Worm (Caenorhabditis elegans): ENCODE data around the gene snr-1.

ce11 chrIV:17100148-17100547, 12.3 kb downstream of the snr-1 start, which contains the start of gene bca-2:
- TF ChIP-seq hlh-26 (GFP tag; conservative IDR thresholded peaks at IDR 0.05) (no peak), bed-1 (GFP tag; IDR thresholded peaks at IDR 0.05) (no peak), him-1 (tag; optimal IDR thresholded peaks at IDR 0.05) (no peak), ztf-22 (GFP tag; optimal IDR thresholded peaks at IDR 0.05) (no peak), egl-44 (GFP tag; IDR thresholded peaks at IDR 0.05) (no peak), nhr-120 (GFP tag; IDR thresholded peaks at IDR 0.05) (no peak), gei-17 (GFP tag; optimal IDR thresholded peaks at IDR 0.05) (no peak), ama-1 (optimal IDR thresholded peaks at IDR 0.05) (no peak), ama-1 (GFP tag; optimal IDR thresholded peaks at IDR 0.05) (no peak), F55B11.4 (tag; optimal IDR thresholded peaks at IDR 0.05; ENCODE audit: borderline replicate concordance, insufficient read depth) (no peak), nfya-2 (GFP tag; IDR thresholded peaks at IDR 0.05) (no peak), ztf-18 (tag; optimal IDR thresholded peaks at IDR 0.05) (no peak)

Data from whole organism, young adult.